Fruit fly (Drosophila melanogaster): ENCODE measurements around the gene Art4.

- no peak for TF ChIP-seq Ets98B (GFP tag; IDR thresholded peaks at IDR 0.05)
- TF ChIP-seq rn (GFP tag; IDR thresholded peaks at IDR 0.05): no peak
- no peak for TF ChIP-seq Pif1B (GFP tag; optimal IDR thresholded peaks at IDR 0.05)
- no peak for TF ChIP-seq CG4496 (GFP tag; IDR thresholded peaks at IDR 0.05)
- TF ChIP-seq EcR (GFP tag; optimal IDR thresholded peaks at IDR 0.05): no peak
- TF ChIP-seq CG9948 (tag; optimal IDR thresholded peaks at IDR 0.05): no peak
- no peak for TF ChIP-seq CG10348 (GFP tag; IDR thresholded peaks at IDR 0.05)
- no peak for TF ChIP-seq CG14655 (GFP tag; optimal IDR thresholded peaks at IDR 0.05)
Measured at dm6 chr3R:9978977-9979376, 6.9 kb downstream of the Art4 start.
